Fruit fly (Drosophila melanogaster) S2 (cell line): ENCODE data around the gene CG10570.

Source experiments
- CG8478 ChIP-seq: fragments of >200 bp; optimal IDR thresholded peaks from 2 replicates; lab custom pipeline; 2018
- CTCF ChIP-seq, 2 experiments: fragments of >200 bp; optimal IDR thresholded peaks; 2 replicates each; lab custom pipeline; 2018

- TF ChIP-seq CG8478 (lab: Kevin White, UChicago) (no peak), CTCF (optimal IDR thresholded peaks at IDR 0.05; lab: Kevin White, UChicago) (no peak)
Measured at dm6 chr2L:18841210-18841609, 30.2 kb upstream of the CG10570 start, which contains the start of gene CG31752.
